Fruit fly (Drosophila melanogaster): Measurements from ENCODE around the gene comm2.
A peak's percentile ranks its signal among the peaks of the same experiment; 100 is the strongest.

comm2 gene

DNA sequence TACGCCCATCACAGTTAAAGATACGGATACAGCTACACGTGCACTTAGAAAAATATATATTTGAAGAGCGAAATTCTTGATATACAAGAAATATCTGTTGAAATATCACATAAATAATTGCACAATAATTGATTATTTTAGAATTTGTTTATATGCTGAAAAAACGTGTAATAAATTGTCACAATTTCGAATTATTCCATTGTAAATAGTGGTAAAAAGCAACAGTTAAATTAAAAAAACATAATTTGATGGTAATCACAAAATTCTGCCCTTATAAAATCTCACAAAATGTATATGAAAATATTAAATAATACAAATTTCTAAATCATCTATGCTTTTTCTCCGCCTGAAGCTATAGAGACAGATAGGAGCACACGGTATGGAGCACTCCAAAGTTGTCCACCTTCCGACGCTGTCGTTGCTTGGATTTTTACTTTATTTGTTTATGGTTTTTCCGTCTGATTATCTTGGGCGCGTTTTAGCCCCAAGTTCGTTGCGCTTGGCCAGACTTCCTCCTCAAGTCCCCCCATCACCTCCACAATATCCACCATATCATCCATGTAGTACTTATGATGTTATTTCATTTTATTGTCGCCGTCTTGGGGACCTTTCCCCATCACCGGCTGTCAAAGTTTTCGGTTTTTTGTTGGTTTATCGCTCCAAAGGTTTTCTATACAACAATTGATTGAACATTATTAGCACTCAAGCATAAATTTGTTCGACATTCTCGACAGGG lies 4.8 kb upstream of the comm2 start (continued):
- TF ChIP-seq az2 (GFP tag; optimal IDR thresholded peaks at IDR 0.05), result peak; percentile 69
- TF ChIP-seq Atf3 (GFP tag; optimal IDR thresholded peaks at IDR 0.05), result no peak
- peak; percentile 55 for TF ChIP-seq Asciz (GFP tag; optimal IDR thresholded peaks at IDR 0.05)
- no peak for TF ChIP-seq ash1 (GFP tag; optimal IDR thresholded peaks at IDR 0.05)
- no peak for TF ChIP-seq caup (GFP tag; optimal IDR thresholded peaks at IDR 0.05; ENCODE audit: severe bottlenecking)
- TF ChIP-seq CG31365 (tag; optimal IDR thresholded peaks at IDR 0.05), result no peak
- TF ChIP-seq ssp (GFP tag; IDR thresholded peaks at IDR 0.05), result peak; percentile 32; the same call in 1 of the 2 replicates
- no peak for TF ChIP-seq lbe (GFP tag; optimal IDR thresholded peaks at IDR 0.05)
- TF ChIP-seq CG4707 (GFP tag; optimal IDR thresholded peaks at IDR 0.05), result no peak
- peak; percentile 57 for TF ChIP-seq CG8388 (GFP tag; optimal IDR thresholded peaks at IDR 0.05)
- TF ChIP-seq sim (GFP tag; IDR thresholded peaks at IDR 0.05), result 0 out of 2 replicates have a peak, but pooled peaks have one; percentile 22
- TF ChIP-seq Hr39 (optimal IDR thresholded peaks at IDR 0.05), result no peak
- no peak for TF ChIP-seq hbn (GFP tag; IDR thresholded peaks at IDR 0.05; ENCODE audit: partially characterized antibody)
- peak; percentile 20 for TF ChIP-seq Hand (GFP tag; optimal IDR thresholded peaks at IDR 0.05)
- no peak for TF ChIP-seq ham (GFP tag; IDR thresholded peaks at IDR 0.05)
- TF ChIP-seq CG2875 (GFP tag; optimal IDR thresholded peaks at IDR 0.05), result peak; percentile 34
- no peak for TF ChIP-seq CG7745 (tag; optimal IDR thresholded peaks at IDR 0.05)
- TF ChIP-seq Tbp (GFP tag; optimal IDR thresholded peaks at IDR 0.05), result no peak
- peak; percentile 56 for TF ChIP-seq zf30C (GFP tag; optimal IDR thresholded peaks at IDR 0.05)
- no peak for TF ChIP-seq gt (GFP tag; IDR thresholded peaks at IDR 0.05)
- TF ChIP-seq gro (GFP tag; optimal IDR thresholded peaks at IDR 0.05), result no peak
- peak; percentile 48; the same call in 2 of the 3 replicates for TF ChIP-seq zfh1 (GFP tag; IDR thresholded peaks at IDR 0.05)
- no peak for TF ChIP-seq Mad (GFP tag; optimal IDR thresholded peaks at IDR 0.05)
- peak; percentile 8 for TF ChIP-seq CG10543 (GFP tag; optimal IDR thresholded peaks at IDR 0.05)
- no peak for TF ChIP-seq tna (GFP tag; IDR thresholded peaks at IDR 0.05; ENCODE audit: partially characterized antibody)
- TF ChIP-seq CG13775 (GFP tag; optimal IDR thresholded peaks at IDR 0.05), result peak; percentile 59
- no peak for TF ChIP-seq Ets65A (GFP tag)
- no peak for TF ChIP-seq Dref (GFP tag; IDR thresholded peaks at IDR 0.05)
- no peak for TF ChIP-seq fru (optimal IDR thresholded peaks at IDR 0.05)
- TF ChIP-seq pnt (GFP tag; optimal IDR thresholded peaks at IDR 0.05), result no peak
- TF ChIP-seq Myb (GFP tag; optimal IDR thresholded peaks at IDR 0.05), result no peak
- TF ChIP-seq org-1 (GFP tag; optimal IDR thresholded peaks at IDR 0.05), result peak; percentile 34
- no peak for TF ChIP-seq CG7786 (GFP tag; optimal IDR thresholded peaks at IDR 0.05)
- TF ChIP-seq Sox102F (GFP tag; optimal IDR thresholded peaks at IDR 0.05), result peak; percentile 71
- peak; percentile 20; the same call in 1 of the 2 replicates for TF ChIP-seq CG10366 (GFP tag; IDR thresholded peaks at IDR 0.05)
- TF ChIP-seq CG16815 (GFP tag; optimal IDR thresholded peaks at IDR 0.05), result peak; percentile 35
- no peak for TF ChIP-seq CG12744 (GFP tag; optimal IDR thresholded peaks at IDR 0.05)
- TF ChIP-seq Poxn (GFP tag; IDR thresholded peaks at IDR 0.05), result no peak
- no peak for TF ChIP-seq luna (GFP tag; optimal IDR thresholded peaks at IDR 0.05)
- no peak for TF ChIP-seq CG6272 (GFP tag; IDR thresholded peaks at IDR 0.05)
- no peak for TF ChIP-seq da (GFP tag; optimal IDR thresholded peaks at IDR 0.05)
- no peak for TF ChIP-seq CG11456 (GFP tag; IDR thresholded peaks at IDR 0.05)
- TF ChIP-seq CG3847 (GFP tag; IDR thresholded peaks at IDR 0.05), result no peak
- peak; percentile 83 for TF ChIP-seq phol (tag; optimal IDR thresholded peaks at IDR 0.05)
- no peak for TF ChIP-seq CG34376 (GFP tag; optimal IDR thresholded peaks at IDR 0.05)
- TF ChIP-seq Atf-2 (GFP tag; optimal IDR thresholded peaks at IDR 0.05), result no peak
- TF ChIP-seq ATbp (GFP tag; optimal IDR thresholded peaks at IDR 0.05), result peak; percentile 5
- TF ChIP-seq CG10565 (GFP tag; optimal IDR thresholded peaks at IDR 0.05), result no peak
- TF ChIP-seq ewg (GFP tag; optimal IDR thresholded peaks at IDR 0.05), result peak; percentile 46
- TF ChIP-seq Dp (GFP tag; optimal IDR thresholded peaks at IDR 0.05), result no peak
- TF ChIP-seq CG17359 (tag; optimal IDR thresholded peaks at IDR 0.05), result peak; percentile 69
